Fruit fly (Drosophila melanogaster) whole organism, embryonic: Measurements from ENCODE around the gene CG5727.
A peak's percentile ranks its signal among the peaks of the same experiment; 100 is the strongest.

Experiments used
- Abd-B ChIP-seq: fragments of 200-800 bp; sonication (Bioruptor generic); optimal IDR thresholded peaks from 2 replicates; lab custom pipeline; 2018; ENCODE audit warnings: missing biosample characterization, mild to moderate bottlenecking, missing genetic modification characterization, moderate library complexity
- Adf1 ChIP-seq: fragments of 200-800 bp; sonication (Bioruptor generic); IDR thresholded peaks from 2 replicates; pipeline ENCODE4 v1.3.6; 2022; ENCODE audit warnings: missing biosample characterization, missing genetic modification characterization
- C15 ChIP-seq: fragments of 200-800 bp; sonication (Bioruptor generic); IDR thresholded peaks from 3 replicates; pipeline ENCODE4 v1.3.6; 2022; ENCODE audit warnings: missing biosample characterization, missing genetic modification characterization
- CG11247 ChIP-seq: fragments of 200-800 bp; sonication (Bioruptor generic); IDR thresholded peaks from 2 replicates; pipeline ENCODE4 v1.3.6; 2022; ENCODE audit warnings: missing biosample characterization, missing genetic modification characterization
- CG12236 ChIP-seq: fragments of 200-800 bp; sonication (Bioruptor generic); optimal IDR thresholded peaks from 2 replicates; lab custom pipeline; 2016; ENCODE audit warnings: missing biosample characterization, missing genetic modification characterization
- CG1529 ChIP-seq: fragments of 200-800 bp; sonication (Bioruptor generic); optimal IDR thresholded peaks from 3 replicates; lab custom pipeline; 2018; ENCODE audit warnings: missing biosample characterization, missing genetic modification characterization
- CG15601 ChIP-seq: fragments of 200-800 bp; sonication (Bioruptor generic); optimal IDR thresholded peaks from 3 replicates; lab custom pipeline; 2019; ENCODE audit warnings: missing biosample characterization, mild to moderate bottlenecking, missing genetic modification characterization, moderate library complexity
- CG16863 ChIP-seq: fragments of 200-800 bp; sonication (Bioruptor generic); optimal IDR thresholded peaks from 3 replicates; lab custom pipeline; 2016; ENCODE audit warnings: missing biosample characterization, missing genetic modification characterization
- CG17385 ChIP-seq: fragments of 200-800 bp; sonication (Bioruptor generic); optimal IDR thresholded peaks from 3 replicates; lab custom pipeline; 2018; ENCODE audit warnings: missing biosample characterization, mild to moderate bottlenecking, missing genetic modification characterization
- CG18011 ChIP-seq: fragments of 200-800 bp; sonication (Bioruptor generic); optimal IDR thresholded peaks from 2 replicates; lab custom pipeline; 2017; ENCODE audit warnings: missing biosample characterization, missing genetic modification characterization, mild to moderate bottlenecking, moderate library complexity, missing genotype
- CG32767 ChIP-seq: fragments of 200-800 bp; sonication (Bioruptor generic); IDR thresholded peaks from 2 replicates; pipeline ENCODE4 v1.3.6; 2022; ENCODE audit warnings: missing biosample characterization, missing genetic modification characterization
- CG33557 ChIP-seq: fragments of 200-800 bp; sonication (Bioruptor generic); optimal IDR thresholded peaks from 2 replicates; lab custom pipeline; 2019; ENCODE audit warnings: missing biosample characterization, mild to moderate bottlenecking, missing genetic modification characterization, moderate library complexity
- CG5180 ChIP-seq: fragments of 200-800 bp; sonication (Bioruptor generic); optimal IDR thresholded peaks from 3 replicates; lab custom pipeline; 2017; ENCODE audit warnings: missing biosample characterization, missing genetic modification characterization, mild to moderate bottlenecking, moderate library complexity, missing genetic modification reagents
- CG6791 ChIP-seq: fragments of 200-800 bp; sonication (Bioruptor generic); IDR thresholded peaks from 3 replicates; pipeline ENCODE4 v1.3.6; 2022; ENCODE audit warnings: missing biosample characterization, missing genetic modification characterization; ENCODE audit not compliant: partially characterized antibody
- CG8359 ChIP-seq: fragments of 200-800 bp; sonication (Bioruptor generic); optimal IDR thresholded peaks from 2 replicates; lab custom pipeline; 2017; ENCODE audit warnings: missing biosample characterization, mild to moderate bottlenecking, missing genetic modification characterization, borderline replicate concordance
- CG9609 ChIP-seq: fragments of 200-800 bp; sonication (Bioruptor generic); optimal IDR thresholded peaks from 3 replicates; lab custom pipeline; 2016; ENCODE audit warnings: missing biosample characterization, missing genetic modification characterization
- CG9727 ChIP-seq: fragments of 200-800 bp; sonication (Bioruptor generic); optimal IDR thresholded peaks from 3 replicates; lab custom pipeline; 2017; ENCODE audit warnings: missing biosample characterization, mild to moderate bottlenecking, missing genetic modification characterization
- CG9876 ChIP-seq: fragments of 200-800 bp; sonication (Bioruptor generic); optimal IDR thresholded peaks from 2 replicates; lab custom pipeline; 2016; ENCODE audit warnings: missing biosample characterization, missing genetic modification characterization
- CrebB ChIP-seq: fragments of 200-800 bp; sonication (Bioruptor generic); optimal IDR thresholded peaks from 3 replicates; lab custom pipeline; 2018; ENCODE audit warnings: missing biosample characterization, mild to moderate bottlenecking, missing genetic modification characterization
- Elba2 ChIP-seq: fragments of 200-800 bp; sonication (Bioruptor generic); optimal IDR thresholded peaks from 3 replicates; lab custom pipeline; 2016; ENCODE audit warnings: missing biosample characterization, missing genetic modification characterization
- Fer1 ChIP-seq: fragments of 200-800 bp; sonication (Bioruptor generic); optimal IDR thresholded peaks from 2 replicates; lab custom pipeline; 2017; ENCODE audit warnings: missing biosample characterization, mild to moderate bottlenecking, missing genetic modification characterization
- HmgZ ChIP-seq: fragments of 200-800 bp; sonication (Bioruptor generic); optimal IDR thresholded peaks from 2 replicates; lab custom pipeline; 2018; ENCODE audit warnings: missing biosample characterization, mild to moderate bottlenecking, missing genetic modification characterization
- Sin3A ChIP-seq: fragments of >200 bp; optimal IDR thresholded peaks from 2 replicates; lab custom pipeline; 2018
- abd-A ChIP-seq: fragments of 200-800 bp; sonication (Bioruptor generic); optimal IDR thresholded peaks from 3 replicates; lab custom pipeline; 2019; ENCODE audit warnings: missing biosample characterization, mild to moderate bottlenecking, missing genetic modification characterization, moderate library complexity
- aop ChIP-seq: fragments of 200-800 bp; sonication (Bioruptor generic); IDR thresholded peaks from 2 replicates; pipeline ENCODE4 v1.3.6; 2022; ENCODE audit warnings: missing biosample characterization, missing genetic modification characterization
- croc ChIP-seq: fragments of 200-800 bp; sonication (Bioruptor generic); conservative IDR thresholded peaks from 3 replicates; pipeline ENCODE4 v1.3.6; 2022; ENCODE audit warnings: missing biosample characterization, missing genetic modification characterization
- dan ChIP-seq: fragments of 200-800 bp; sonication (Bioruptor generic); IDR thresholded peaks from 2 replicates; pipeline ENCODE4 v1.3.6; 2022; ENCODE audit warnings: missing biosample characterization, missing genetic modification characterization
- dmrt99B ChIP-seq: fragments of 200-800 bp; sonication (Bioruptor generic); optimal IDR thresholded peaks from 2 replicates; lab custom pipeline; 2018; ENCODE audit warnings: missing biosample characterization, mild to moderate bottlenecking, missing genetic modification characterization, moderate library complexity
- dysf ChIP-seq: fragments of 200-800 bp; sonication (Bioruptor generic); IDR thresholded peaks from 3 replicates; pipeline ENCODE4 v1.3.6; 2022; ENCODE audit warnings: missing biosample characterization, missing genetic modification characterization
- fd64A ChIP-seq: fragments of 200-800 bp; sonication (Bioruptor generic); optimal IDR thresholded peaks from 3 replicates; lab custom pipeline; 2018; ENCODE audit warnings: missing biosample characterization, mild to moderate bottlenecking, missing genetic modification characterization
- fru ChIP-seq: fragments of >200 bp; optimal IDR thresholded peaks from 2 replicates; lab custom pipeline; 2017
- gro ChIP-seq: fragments of 200-800 bp; sonication (Bioruptor generic); optimal IDR thresholded peaks from 2 replicates; lab custom pipeline; 2016; ENCODE audit warnings: missing biosample characterization, missing genetic modification characterization
- gt ChIP-seq: fragments of 200-800 bp; sonication (Bioruptor generic); IDR thresholded peaks from 2 replicates; pipeline ENCODE4 v1.3.6; 2022; ENCODE audit warnings: missing biosample characterization, missing genetic modification characterization
- kah ChIP-seq: fragments of 200-800 bp; sonication (Bioruptor generic); optimal IDR thresholded peaks from 2 replicates; lab custom pipeline; 2018; ENCODE audit warnings: missing biosample characterization, mild to moderate bottlenecking, missing genetic modification characterization
- klu ChIP-seq: fragments of 200-800 bp; sonication (Bioruptor generic); IDR thresholded peaks from 2 replicates; pipeline ENCODE4 v1.3.6; 2022; ENCODE audit warnings: missing biosample characterization, missing genetic modification characterization
- lov ChIP-seq, 2 experiments: fragments of 200-800 bp in 1 of 2; fragments of >200 bp in 1 of 2; sonication (Bioruptor generic) in 1 of 2; IDR thresholded peaks in 1 of 2; optimal IDR thresholded peaks in 1 of 2; 2 replicates in 1 of 2; 3 replicates in 1 of 2; pipeline versions ENCODE4 v1.3.6 to Lab custom; 2017 to 2022; ENCODE audit warnings: missing biosample characterization in 1 of 2, missing genetic modification characterization in 1 of 2
- nerfin-2 ChIP-seq: fragments of 200-800 bp; sonication (Bioruptor generic); IDR thresholded peaks from 2 replicates; pipeline ENCODE4 v1.3.6; 2022; ENCODE audit warnings: missing biosample characterization, missing genetic modification characterization; ENCODE audit not compliant: partially characterized antibody
- onecut ChIP-seq: fragments of 200-800 bp; sonication (Bioruptor generic); IDR thresholded peaks from 2 replicates; pipeline ENCODE4 v1.3.6; 2022; ENCODE audit warnings: missing biosample characterization, missing genetic modification characterization
- org-1 ChIP-seq: fragments of 200-800 bp; sonication (Bioruptor generic); optimal IDR thresholded peaks from 2 replicates; lab custom pipeline; 2017; ENCODE audit warnings: missing biosample characterization, missing genetic modification characterization
- pan ChIP-seq, 4 experiments: fragments of >200 bp in 3 of 4; fragments of 200-800 bp in 1 of 4; sonication (Bioruptor generic) in 1 of 4; optimal IDR thresholded peaks in 3 of 4; IDR thresholded peaks in 1 of 4; 2 replicates each; pipeline versions ENCODE4 v1.3.6 to Lab custom; 2017 to 2022; ENCODE audit warnings: missing biosample characterization in 2 of 4, missing genetic modification characterization in 2 of 4, mixed read lengths in 1 of 4
- rib ChIP-seq: fragments of 200-800 bp; sonication (Bioruptor generic); IDR thresholded peaks from 2 replicates; pipeline ENCODE4 v1.3.6; 2022; ENCODE audit warnings: missing biosample characterization, missing genetic modification characterization
- sc ChIP-seq, 3 experiments: fragments of >200 bp in 2 of 3; fragments of 200-800 bp in 1 of 3; sonication (Bioruptor generic) in 1 of 3; optimal IDR thresholded peaks; 2 replicates in 2 of 3; 3 replicates in 1 of 3; lab custom pipeline; 2017; ENCODE audit warnings: mild to moderate bottlenecking in 1 of 3, missing biosample characterization in 1 of 3, missing genetic modification characterization in 1 of 3, missing genetic modification reagents in 1 of 3
- scrt ChIP-seq: fragments of 200-800 bp; sonication (Bioruptor generic); optimal IDR thresholded peaks from 2 replicates; lab custom pipeline; 2018; ENCODE audit warnings: missing biosample characterization, mild to moderate bottlenecking, missing genetic modification characterization, moderate library complexity
- sd ChIP-seq: fragments of 200-800 bp; sonication (Bioruptor generic); optimal IDR thresholded peaks from 3 replicates; lab custom pipeline; 2018; ENCODE audit warnings: missing biosample characterization, mild to moderate bottlenecking, missing genetic modification characterization, moderate library complexity
- sens-2 ChIP-seq: fragments of 200-800 bp; sonication (Bioruptor generic); IDR thresholded peaks from 2 replicates; pipeline ENCODE4 v1.3.6; 2022; ENCODE audit warnings: missing biosample characterization, missing genetic modification characterization
- so ChIP-seq: fragments of 200-800 bp; sonication (Bioruptor generic); IDR thresholded peaks from 3 replicates; pipeline ENCODE4 v1.3.6; 2022; ENCODE audit warnings: missing biosample characterization, missing genetic modification characterization
- sr ChIP-seq: fragments of 200-800 bp; sonication (Bioruptor generic); IDR thresholded peaks from 3 replicates; pipeline ENCODE4 v1.3.6; 2022; ENCODE audit warnings: missing biosample characterization, missing genetic modification characterization
- tap ChIP-seq: fragments of 200-800 bp; optimal IDR thresholded peaks from 3 replicates; lab custom pipeline; 2019; ENCODE audit warnings: missing biosample characterization, mild to moderate bottlenecking, missing genetic modification characterization, moderate library complexity
- unpg ChIP-seq: fragments of 200-800 bp; sonication (Bioruptor generic); optimal IDR thresholded peaks from 3 replicates; lab custom pipeline; 2018; ENCODE audit warnings: missing biosample characterization, mild to moderate bottlenecking, missing genetic modification characterization, moderate library complexity
- yki ChIP-seq: fragments of >200 bp; optimal IDR thresholded peaks from 3 replicates; lab custom pipeline; 2018

CG5727 gene

DNA sequence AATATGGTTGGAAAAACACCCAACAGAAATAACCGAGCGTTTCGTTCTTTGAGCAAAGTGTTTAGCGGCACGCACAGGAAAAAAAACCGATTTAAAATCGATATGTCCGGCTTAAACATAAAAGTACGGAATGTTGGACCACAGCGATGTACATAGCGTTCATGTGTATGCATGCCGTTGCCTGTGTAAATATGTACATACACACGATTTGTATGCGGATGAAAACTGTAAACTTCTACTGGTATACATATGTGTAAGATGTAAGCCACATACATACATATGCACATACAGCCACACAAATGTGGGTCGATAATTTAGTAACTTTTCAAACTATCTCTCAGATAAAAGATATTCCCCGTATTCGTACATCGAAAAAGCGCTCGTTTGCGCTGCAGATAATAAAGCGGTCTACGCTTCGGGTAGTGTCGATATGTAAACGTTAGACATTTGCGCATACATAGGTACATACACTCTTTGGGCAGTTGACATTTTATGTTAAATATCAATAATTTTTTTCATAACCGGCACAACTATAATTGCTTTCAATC lies 39.2 kb upstream of the CG5727 start (continued):
- no peak for TF ChIP-seq sr (GFP tag; lab: Robert Waterston, UW)
- no peak for TF ChIP-seq fru
- TF ChIP-seq dan, result no peak
- peak; percentile 76 for TF ChIP-seq sd
- TF ChIP-seq org-1 (GFP tag; lab: Kevin White, UChicago), result no peak
- TF ChIP-seq abd-A (tag; lab: Kevin White, UChicago), result no peak
- TF ChIP-seq croc (GFP tag; lab: Robert Waterston, UW), result no peak
- TF ChIP-seq gro (GFP tag; lab: Kevin White, UChicago), result no peak
- TF ChIP-seq CG16863, result no peak
- TF ChIP-seq Abd-B (GFP tag; lab: Kevin White, UChicago), result no peak
- no peak for TF ChIP-seq CG12236
- TF ChIP-seq scrt (GFP tag; lab: Kevin White, UChicago), result no peak
- TF ChIP-seq CrebB (tag; lab: Kevin White, UChicago), result peak; percentile 64
- no peak for TF ChIP-seq dysf
- TF ChIP-seq CG33557, result peak; percentile 87
- no peak for TF ChIP-seq CG18011 (GFP tag; lab: Kevin White, UChicago)
- TF ChIP-seq aop (GFP tag; lab: Robert Waterston, UW), result no peak
- TF ChIP-seq fd64A, result peak; percentile 75
- TF ChIP-seq sc (optimal IDR thresholded peaks at IDR 0.05; lab: Kevin White, UChicago), result no peak
- no peak for TF ChIP-seq sc (GFP tag; optimal IDR thresholded peaks at IDR 0.05; lab: Kevin White, UChicago)
- TF ChIP-seq nerfin-2 (GFP tag; lab: Robert Waterston, UW), result no peak
- peak; percentile 55 for TF ChIP-seq kah (GFP tag; lab: Kevin White, UChicago)
- TF ChIP-seq CG17385 (GFP tag; lab: Kevin White, UChicago), result no peak
- TF ChIP-seq Elba2, result no peak
- no peak for TF ChIP-seq CG6791 (GFP tag; lab: Robert Waterston, UW)
- no peak for TF ChIP-seq tap (tag; lab: Kevin White, UChicago)
- TF ChIP-seq rib (GFP tag; lab: Robert Waterston, UW), result no peak
- TF ChIP-seq pan (optimal IDR thresholded peaks at IDR 0.05; lab: Kevin White, UChicago), result no peak
- no peak for TF ChIP-seq pan (GFP tag; optimal IDR thresholded peaks at IDR 0.05 in 1 of 2, IDR thresholded peaks at IDR 0.05 in 1 of 2)
- TF ChIP-seq CG32767 (GFP tag; lab: Robert Waterston, UW), result peak; percentile 69; the same call in 1 of the 2 replicates
- peak; percentile 49 for TF ChIP-seq Fer1 (GFP tag; lab: Kevin White, UChicago)
- no peak for TF ChIP-seq Adf1
- TF ChIP-seq CG9609 (GFP tag; lab: Kevin White, UChicago), result no peak
- TF ChIP-seq CG9727 (GFP tag; lab: Kevin White, UChicago), result no peak
- no peak for TF ChIP-seq klu (GFP tag; lab: Robert Waterston, UW)
- no peak for TF ChIP-seq C15 (GFP tag; lab: Robert Waterston, UW)
- TF ChIP-seq CG11247, result no peak
- no peak for TF ChIP-seq CG8359
- no peak for TF ChIP-seq CG5180 (GFP tag; lab: Kevin White, UChicago)
- peak; percentile 80 for TF ChIP-seq onecut (GFP tag; lab: Robert Waterston, UW)
- no peak for TF ChIP-seq lov (optimal IDR thresholded peaks at IDR 0.05; lab: Kevin White, UChicago)
- TF ChIP-seq lov (GFP tag; IDR thresholded peaks at IDR 0.05; lab: Robert Waterston, UW), result no peak
- TF ChIP-seq gt (GFP tag; lab: Robert Waterston, UW), result no peak
- TF ChIP-seq CG1529 (GFP tag; lab: Kevin White, UChicago), result peak; percentile 40
- TF ChIP-seq HmgZ (tag; lab: Kevin White, UChicago), result peak; percentile 0
- TF ChIP-seq sens-2, result no peak
- no peak for TF ChIP-seq CG9876 (GFP tag; lab: Kevin White, UChicago)
- TF ChIP-seq CG15601, result no peak
- TF ChIP-seq unpg (GFP tag; lab: Kevin White, UChicago), result no peak
- no peak for TF ChIP-seq Sin3A
- no peak for TF ChIP-seq dmrt99B (tag; lab: Kevin White, UChicago)
- TF ChIP-seq yki, result no peak
- no peak for TF ChIP-seq so (GFP tag; lab: Robert Waterston, UW)
